Worm (Caenorhabditis elegans) whole organism, L3 larva: ENCODE measurements around the gene fbxa-199.
A peak's percentile ranks its signal among the peaks of the same experiment; 100 is the strongest.

Experiments used
- R02D3.7 ChIP-seq: fragments of 150-350 bp; optimal IDR thresholded peaks from 2 replicates; lab custom pipeline; 2014; ENCODE audit warnings: missing biosample characterization, missing genetic modification characterization
- aly-2 ChIP-seq: fragments of 150-350 bp; optimal IDR thresholded peaks from 2 replicates; lab custom pipeline; 2014; ENCODE audit warnings: missing biosample characterization, missing genetic modification characterization
- ama-1 ChIP-seq: fragments of 150-350 bp; optimal IDR thresholded peaks from 2 replicates; lab custom pipeline; 2018
- ceh-16 ChIP-seq: sonication (generic microtip); optimal IDR thresholded peaks from 2 replicates; lab custom pipeline; 2017; ENCODE audit warnings: missing biosample characterization, missing genetic modification characterization
- ceh-28 ChIP-seq: fragments of 150-350 bp; optimal IDR thresholded peaks from 2 replicates; lab custom pipeline; 2014; ENCODE audit warnings: missing biosample characterization, missing genetic modification reagents, missing genetic modification characterization
- ceh-82 ChIP-seq: fragments of 150-350 bp; optimal IDR thresholded peaks from 2 replicates; lab custom pipeline; 2014; ENCODE audit warnings: missing biosample characterization, missing genetic modification characterization
- ceh-9 ChIP-seq: sonication (generic microtip); optimal IDR thresholded peaks from 2 replicates; lab custom pipeline; 2018; ENCODE audit warnings: missing biosample characterization, missing genetic modification characterization
- daf-12 ChIP-seq: fragments of 150-350 bp; optimal IDR thresholded peaks from 2 replicates; lab custom pipeline; 2014; ENCODE audit warnings: missing biosample characterization, missing genetic modification reagents, missing genetic modification characterization
- egl-27 ChIP-seq: sonication (generic microtip); optimal IDR thresholded peaks from 4 replicates; lab custom pipeline; 2017; ENCODE audit warnings: missing biosample characterization, missing genetic modification reagents, missing genetic modification characterization
- egl-5 ChIP-seq: fragments of 150-350 bp; optimal IDR thresholded peaks from 2 replicates; lab custom pipeline; 2017; ENCODE audit warnings: missing biosample characterization, missing genetic modification reagents, missing genetic modification characterization, inconsistent platforms
- elt-1 ChIP-seq: fragments of 150-350 bp; optimal IDR thresholded peaks from 2 replicates; lab custom pipeline; 2014; ENCODE audit warnings: missing biosample characterization, missing genetic modification characterization
- elt-2 ChIP-seq: sonication (generic microtip); optimal IDR thresholded peaks from 2 replicates; lab custom pipeline; 2016; ENCODE audit warnings: missing genetic modification reagents, mild to moderate bottlenecking, missing genetic modification characterization, missing compliant biosample characterization
- elt-3 ChIP-seq, 3 experiments: fragments of 150-350 bp in 1 of 3; sonication (generic microtip) in 2 of 3; optimal IDR thresholded peaks; 2 replicates in 2 of 3; 4 replicates in 1 of 3; lab custom pipeline; 2014 to 2017; ENCODE audit warnings: missing biosample characterization in 3 of 3, missing genetic modification characterization in 3 of 3
- eor-1 ChIP-seq, 2 experiments: fragments of 150-350 bp; optimal IDR thresholded peaks; 2 replicates each; lab custom pipeline; 2014 to 2018; ENCODE audit warnings: missing biosample characterization in 2 of 2, missing genetic modification characterization in 2 of 2
- fkh-10 ChIP-seq: sonication (generic microtip); optimal IDR thresholded peaks from 2 replicates; lab custom pipeline; 2017; ENCODE audit warnings: missing biosample characterization, missing genetic modification reagents, missing genetic modification characterization
- fkh-2 ChIP-seq: fragments of 150-350 bp; optimal IDR thresholded peaks from 2 replicates; lab custom pipeline; 2014; ENCODE audit warnings: missing biosample characterization, missing genetic modification reagents, missing genetic modification characterization
- lin-15B ChIP-seq: fragments of 150-350 bp; optimal IDR thresholded peaks from 2 replicates; lab custom pipeline; 2014; ENCODE audit warnings: missing biosample characterization, missing genetic modification characterization
- lsy-12 ChIP-seq: sonication (generic microtip); optimal IDR thresholded peaks from 2 replicates; lab custom pipeline; 2016; ENCODE audit warnings: mild to moderate bottlenecking, missing genetic modification characterization, missing compliant biosample characterization
- mdl-1 ChIP-seq: fragments of 150-350 bp; optimal IDR thresholded peaks from 2 replicates; lab custom pipeline; 2014; ENCODE audit warnings: missing biosample characterization, missing genetic modification characterization
- mml-1 ChIP-seq: fragments of 150-350 bp; sonication (generic microtip); optimal IDR thresholded peaks from 3 replicates; lab custom pipeline; 2014; ENCODE audit warnings: missing biosample characterization, missing genetic modification characterization
- nhr-11 ChIP-seq: fragments of 150-350 bp; optimal IDR thresholded peaks from 2 replicates; lab custom pipeline; 2014; ENCODE audit warnings: missing biosample characterization, missing genetic modification characterization
- nhr-23 ChIP-seq: fragments of 150-350 bp; optimal IDR thresholded peaks from 2 replicates; lab custom pipeline; 2014; ENCODE audit warnings: missing biosample characterization, missing genetic modification reagents, missing genetic modification characterization
- nhr-237 ChIP-seq: fragments of 150-350 bp; optimal IDR thresholded peaks from 2 replicates; lab custom pipeline; 2014; ENCODE audit warnings: missing biosample characterization, missing genetic modification characterization
- nhr-28 ChIP-seq: fragments of 150-350 bp; optimal IDR thresholded peaks from 2 replicates; lab custom pipeline; 2014; ENCODE audit warnings: missing biosample characterization, missing genetic modification characterization
- nhr-43 ChIP-seq: sonication (generic microtip); optimal IDR thresholded peaks from 2 replicates; lab custom pipeline; 2016; ENCODE audit warnings: mild to moderate bottlenecking, missing genetic modification characterization, missing compliant biosample characterization; ENCODE audit not compliant: poor library complexity, severe bottlenecking
- nhr-67 ChIP-seq: fragments of 150-350 bp; optimal IDR thresholded peaks from 2 replicates; lab custom pipeline; 2014; ENCODE audit warnings: missing biosample characterization, missing genetic modification characterization
- pha-4 ChIP-seq: fragments of 150-350 bp; optimal IDR thresholded peaks from 2 replicates; lab custom pipeline; 2014; ENCODE audit warnings: missing biosample characterization, missing genetic modification reagents, missing genetic modification characterization
- pqm-1 ChIP-seq: fragments of 150-350 bp; optimal IDR thresholded peaks from 2 replicates; lab custom pipeline; 2017; ENCODE audit warnings: missing biosample characterization, missing genetic modification characterization, inconsistent platforms
- skn-1 ChIP-seq: fragments of 150-350 bp; optimal IDR thresholded peaks from 2 replicates; lab custom pipeline; 2014; ENCODE audit warnings: missing biosample characterization, missing genetic modification characterization
- snpc-4 ChIP-seq: fragments of 150-350 bp; optimal IDR thresholded peaks from 2 replicates; lab custom pipeline; 2014; ENCODE audit warnings: missing biosample characterization, missing genetic modification characterization
- tbx-2 ChIP-seq: sonication (generic microtip); optimal IDR thresholded peaks from 2 replicates; lab custom pipeline; 2016; ENCODE audit warnings: mild to moderate bottlenecking, missing genetic modification characterization, missing compliant biosample characterization
- unc-39 ChIP-seq: sonication (generic microtip); optimal IDR thresholded peaks from 4 replicates; lab custom pipeline; 2017; ENCODE audit warnings: missing biosample characterization, missing genetic modification characterization
- ztf-11 ChIP-seq: fragments of 150-350 bp; optimal IDR thresholded peaks from 2 replicates; lab custom pipeline; 2014; ENCODE audit warnings: missing biosample characterization, missing genetic modification characterization
- ztf-4 ChIP-seq: fragments of 150-350 bp; optimal IDR thresholded peaks from 2 replicates; lab custom pipeline; 2014; ENCODE audit warnings: missing biosample characterization, missing genetic modification characterization

fbxa-199 gene

ce11 chrV:15426944-15427343 lies 28.3 kb upstream of the fbxa-199 start, which contains the start of gene fbxa-209:
Gene fbxa-209, minus strand, starts transcription at chrV:15427044.
- TF ChIP-seq daf-12 (tag; lab: Kevin White, UChicago), result no peak
- no peak for TF ChIP-seq nhr-237 (tag; lab: Kevin White, UChicago)
- no peak for TF ChIP-seq ztf-11 (tag; lab: Kevin White, UChicago)
- no peak for TF ChIP-seq nhr-28 (tag; lab: Kevin White, UChicago)

ce11 chrV:15425368-15426091 lies 26.9 kb upstream of the fbxa-199 start, which contains the start of gene Y36E3A.2:
Gene Y36E3A.2, plus strand, starts transcription at chrV:15426041.
- TF ChIP-seq elt-2 (tag; lab: Kevin White, UChicago), result peak; percentile 70
- peak; percentile 1 for TF ChIP-seq pha-4 (tag; lab: Kevin White, UChicago)
- no peak for TF ChIP-seq lsy-12 (tag; lab: Kevin White, UChicago)

ce11 chrV:15423601-15424000 lies 25.0 kb upstream of the fbxa-199 start, which contains the start of gene fbxa-104:
Gene fbxa-104, minus strand, starts transcription at chrV:15423683.
- no peak for TF ChIP-seq egl-5 (tag; lab: Kevin White, UChicago)
- no peak for TF ChIP-seq egl-27 (tag; lab: Kevin White, UChicago)
- TF ChIP-seq nhr-23 (tag; lab: Kevin White, UChicago), result no peak
- TF ChIP-seq pqm-1, result no peak
- TF ChIP-seq pha-4 (tag; lab: Kevin White, UChicago), result no peak
- no peak for TF ChIP-seq nhr-11
- TF ChIP-seq R02D3.7 (tag; lab: Kevin White, UChicago), result no peak
- no peak for TF ChIP-seq fkh-2 (tag; lab: Kevin White, UChicago)
- no peak for TF ChIP-seq mml-1

ce11 chrV:15417822-15418221 lies 19.2 kb upstream of the fbxa-199 start, which contains the start of gene T06E6.10:
Gene T06E6.10, plus strand, starts transcription at chrV:15418122.
- TF ChIP-seq lin-15B (tag; lab: Kevin White, UChicago) (no peak), ztf-4 (tag; lab: Kevin White, UChicago) (no peak), fkh-10 (GFP tag; lab: Kevin White, UChicago) (no peak), mml-1 (no peak), mdl-1 (tag; lab: Kevin White, UChicago) (no peak), ceh-16 (tag; lab: Kevin White, UChicago) (no peak), ceh-9 (no peak), daf-12 (tag; lab: Kevin White, UChicago) (no peak), unc-39 (tag; lab: Kevin White, UChicago) (no peak), tbx-2 (tag; lab: Kevin White, UChicago) (no peak), nhr-28 (tag; lab: Kevin White, UChicago) (no peak), pqm-1 (no peak), ceh-82 (no peak), elt-3 (tag; optimal IDR thresholded peaks at IDR 0.05; lab: Kevin White, UChicago) (no peak), snpc-4 (tag; lab: Kevin White, UChicago) (no peak), aly-2 (tag; lab: Kevin White, UChicago) (no peak), elt-2 (tag; lab: Kevin White, UChicago) (no peak)

ce11 chrV:15415951-15416350 lies 17.3 kb upstream of the fbxa-199 start, which contains the start of gene srh-265:
Gene srh-265, plus strand, starts transcription at chrV:15416251.
- no peak for TF ChIP-seq nhr-28 (tag; lab: Kevin White, UChicago)
- no peak for TF ChIP-seq mml-1
- no peak for TF ChIP-seq ztf-4 (tag; lab: Kevin White, UChicago)
- no peak for TF ChIP-seq ceh-28 (tag; lab: Kevin White, UChicago)
- TF ChIP-seq tbx-2 (tag; lab: Kevin White, UChicago), result no peak
- TF ChIP-seq ama-1, result no peak
- TF ChIP-seq eor-1 (tag; optimal IDR thresholded peaks at IDR 0.05; lab: Kevin White, UChicago), result no peak
- TF ChIP-seq nhr-43, result no peak
- no peak for TF ChIP-seq nhr-23 (tag; lab: Kevin White, UChicago)
- no peak for TF ChIP-seq nhr-67 (tag; lab: Kevin White, UChicago)
- no peak for TF ChIP-seq skn-1
- no peak for TF ChIP-seq ceh-82
- TF ChIP-seq fkh-10 (GFP tag; lab: Kevin White, UChicago), result no peak
- TF ChIP-seq daf-12 (tag; lab: Kevin White, UChicago), result no peak
- TF ChIP-seq ztf-11 (tag; lab: Kevin White, UChicago), result no peak
- TF ChIP-seq elt-1 (tag; lab: Kevin White, UChicago), result no peak
- no peak for TF ChIP-seq lin-15B (tag; lab: Kevin White, UChicago)
- TF ChIP-seq snpc-4 (tag; lab: Kevin White, UChicago), result no peak
